Worm (Caenorhabditis elegans) whole organism, early embryonic: ENCODE results near the gene eak-4.
"Not testable (repeated sequence)": the region's sequence is repeated elsewhere in the genome, so short reads cannot be mapped to it uniquely, and the experiment has no call there.

ENCODE experiments used
- B0310.2 ChIP-seq: sonication (generic microtip); optimal IDR thresholded peaks from 2 replicates; lab custom pipeline; 2016; ENCODE audit warnings: mild to moderate bottlenecking, missing genetic modification characterization, missing compliant biosample characterization
- F13C5.2 ChIP-seq: sonication (generic microtip); optimal IDR thresholded peaks from 2 replicates; lab custom pipeline; 2017; ENCODE audit warnings: mild to moderate bottlenecking, missing genetic modification characterization, inconsistent platforms, missing compliant biosample characterization
- aly-1 ChIP-seq: sonication (generic microtip); optimal IDR thresholded peaks from 2 replicates; lab custom pipeline; 2016; ENCODE audit warnings: missing genetic modification characterization, missing compliant biosample characterization
- ama-1 ChIP-seq: fragments of 150-350 bp; optimal IDR thresholded peaks from 2 replicates; lab custom pipeline; 2014
- ceh-13 ChIP-seq: fragments of 200-800 bp; sonication (Bioruptor generic); optimal IDR thresholded peaks from 2 replicates; lab custom pipeline; 2018; ENCODE audit warnings: mild to moderate bottlenecking, missing genetic modification characterization, missing compliant biosample characterization
- ceh-36 ChIP-seq: sonication (generic microtip); optimal IDR thresholded peaks from 2 replicates; lab custom pipeline; 2016; ENCODE audit warnings: missing genetic modification characterization, inconsistent platforms, missing compliant biosample characterization
- ets-7 ChIP-seq: sonication (generic microtip); optimal IDR thresholded peaks from 2 replicates; lab custom pipeline; 2016; ENCODE audit warnings: missing genotype, missing genetic modification characterization, missing compliant biosample characterization
- flt-1 ChIP-seq: fragments of 200-800 bp; sonication (Bioruptor generic); IDR thresholded peaks from 2 replicates; pipeline ENCODE4 v1.3.6; 2022; ENCODE audit warnings: missing genetic modification characterization, missing compliant biosample characterization
- hmbx-1 ChIP-seq: sonication (generic microtip); optimal IDR thresholded peaks from 2 replicates; lab custom pipeline; 2016; ENCODE audit warnings: mild to moderate bottlenecking, missing genetic modification characterization, missing compliant biosample characterization
- hmg-4 ChIP-seq: fragments of 200-800 bp; sonication (Bioruptor generic); optimal IDR thresholded peaks from 2 replicates; lab custom pipeline; 2018; ENCODE audit warnings: mild to moderate bottlenecking, missing genetic modification characterization, missing compliant biosample characterization
- hnd-1 ChIP-seq: sonication (generic microtip); optimal IDR thresholded peaks from 2 replicates; lab custom pipeline; 2016; ENCODE audit warnings: missing genetic modification characterization, missing compliant biosample characterization
- pes-1 ChIP-seq: fragments of 200-800 bp; sonication (Bioruptor generic); IDR thresholded peaks from 2 replicates; pipeline ENCODE4 v1.3.6; 2022; ENCODE audit warnings: missing genetic modification reagents, missing genetic modification characterization, missing compliant biosample characterization
- scrt-1 ChIP-seq: fragments of 200-800 bp; sonication (Bioruptor generic); IDR thresholded peaks from 2 replicates; pipeline ENCODE4 v1.3.6; 2022; ENCODE audit warnings: missing genetic modification characterization, missing compliant biosample characterization
- sea-1 ChIP-seq: fragments of 200-800 bp; sonication (Bioruptor generic); conservative IDR thresholded peaks from 2 replicates; pipeline ENCODE4 v1.3.6; 2022; ENCODE audit warnings: missing genetic modification characterization, missing compliant biosample characterization
- tbx-11 ChIP-seq: fragments of 200-800 bp; sonication (Bioruptor generic); IDR thresholded peaks from 2 replicates; pipeline ENCODE4 v1.3.6; 2022; ENCODE audit warnings: missing genetic modification characterization, missing compliant biosample characterization
- tbx-37 ChIP-seq: fragments of 200-800 bp; sonication (Bioruptor generic); conservative IDR thresholded peaks from 2 replicates; pipeline ENCODE4 v1.3.6; 2022; ENCODE audit warnings: missing genetic modification reagents, missing genetic modification characterization, missing compliant biosample characterization
- tra-4 ChIP-seq: sonication (generic microtip); optimal IDR thresholded peaks from 2 replicates; lab custom pipeline; 2017; ENCODE audit warnings: missing genetic modification characterization, missing compliant biosample characterization

The eak-4 gene

DNA sequence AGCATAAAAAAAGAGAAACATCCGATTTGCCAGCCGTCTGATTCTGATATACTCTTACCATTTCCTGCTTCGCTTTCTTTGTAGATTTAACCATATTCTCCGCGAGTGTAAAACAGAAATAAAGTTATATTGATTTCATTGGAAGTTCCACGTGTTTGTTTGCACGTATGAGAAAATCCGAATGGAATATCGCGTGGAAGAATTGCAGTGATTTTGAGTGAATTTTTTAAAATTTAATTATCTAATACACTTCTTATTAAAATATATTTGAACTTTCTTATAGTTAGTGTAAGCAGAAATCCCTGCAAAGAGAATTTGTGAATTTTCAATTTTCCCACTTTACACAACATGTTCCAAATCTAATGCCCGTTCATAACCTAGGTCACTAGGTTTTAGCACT, 5.7 kb upstream of the eak-4 start, which contains the start of gene F53B2.5:
Gene F53B2.5, minus strand, starts transcription at position 101 of the 400 bp plus-strand sequence.
- TF ChIP-seq ceh-36 (tag; lab: Kevin White, UChicago) (no peak), sea-1 (GFP tag; lab: Robert Waterston, UW) (no peak), ama-1 (lab: Kevin White, UChicago) (no peak), tbx-11 (GFP tag; lab: Robert Waterston, UW) (no peak), hnd-1 (tag; lab: Kevin White, UChicago) (no peak), tra-4 (tag; lab: Kevin White, UChicago) (no peak), hmbx-1 (tag; lab: Kevin White, UChicago) (no peak), ceh-13 (no peak), flt-1 (GFP tag; lab: Robert Waterston, UW) (no peak), scrt-1 (no peak)

DNA sequence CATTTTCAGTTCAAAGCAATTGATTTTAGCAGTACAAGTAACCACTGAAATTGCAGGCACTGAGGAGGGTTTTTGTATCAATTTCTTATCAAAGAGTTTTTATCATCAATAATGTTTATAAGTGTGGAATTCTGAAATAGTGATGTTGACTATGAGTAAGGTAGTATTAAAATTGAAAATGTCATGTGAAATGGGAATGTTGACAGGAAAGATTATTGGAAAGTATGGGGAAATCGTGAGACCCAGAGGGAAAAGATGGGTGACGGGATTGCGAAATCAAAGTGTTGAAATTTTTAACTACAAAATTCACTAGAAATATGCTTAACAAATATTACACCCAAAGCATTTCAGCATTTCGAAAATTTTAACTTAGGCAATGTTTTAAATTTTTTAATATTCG, 1.9 kb upstream of the eak-4 start, which contains the start of gene F53B2.8:
Gene F53B2.8, minus strand, starts transcription at position 180 of the 400 bp plus-strand sequence.
- no peak for TF ChIP-seq hmg-4 (GFP tag; lab: Kevin White, UChicago)
- TF ChIP-seq tbx-37: no peak
- TF ChIP-seq hnd-1 (tag; lab: Kevin White, UChicago): no peak
- no peak for TF ChIP-seq hmbx-1 (tag; lab: Kevin White, UChicago)
- TF ChIP-seq F13C5.2: no peak
- no peak for TF ChIP-seq tra-4 (tag; lab: Kevin White, UChicago)
- no peak for TF ChIP-seq ceh-13
- no peak for TF ChIP-seq aly-1
- TF ChIP-seq sea-1 (GFP tag; lab: Robert Waterston, UW): no peak
- no peak for TF ChIP-seq scrt-1
- TF ChIP-seq ets-7 (tag; lab: Kevin White, UChicago): no peak
- no peak for TF ChIP-seq ama-1 (lab: Kevin White, UChicago)
- no peak for TF ChIP-seq ceh-36 (tag; lab: Kevin White, UChicago)
- no peak for TF ChIP-seq flt-1 (GFP tag; lab: Robert Waterston, UW)
- no peak for TF ChIP-seq B0310.2 (tag; lab: Kevin White, UChicago)
- no peak for TF ChIP-seq tbx-11 (GFP tag; lab: Robert Waterston, UW)

DNA sequence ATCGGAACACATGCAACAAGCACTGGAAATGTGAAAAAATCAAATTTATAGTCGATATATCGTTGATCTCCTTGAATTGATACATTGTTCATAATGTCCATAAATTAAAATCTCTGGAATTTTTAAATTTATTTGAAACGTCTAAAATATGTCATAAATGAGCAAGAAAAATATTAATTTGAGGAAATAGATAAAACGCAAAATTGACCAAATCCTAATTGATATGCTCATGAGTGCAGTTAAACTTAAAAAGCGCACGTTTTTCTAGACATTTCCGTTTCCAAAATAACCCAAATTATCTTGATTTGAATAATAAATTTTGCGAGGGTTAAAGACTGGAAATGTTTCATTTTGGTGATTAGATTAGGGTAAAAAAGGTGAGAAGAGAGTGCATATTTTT, 2.8 kb downstream of the eak-4 start, which contains the start of gene sru-13:
Gene sru-13, minus strand, starts transcription at position 101 of the 400 bp plus-strand sequence.
- TF ChIP-seq B0310.2 (tag; lab: Kevin White, UChicago) (no peak), tra-4 (tag; lab: Kevin White, UChicago) (no peak), tbx-11 (GFP tag; lab: Robert Waterston, UW) (no peak), F13C5.2 (no peak), scrt-1 (no peak), ceh-36 (tag; lab: Kevin White, UChicago) (no peak)

DNA sequence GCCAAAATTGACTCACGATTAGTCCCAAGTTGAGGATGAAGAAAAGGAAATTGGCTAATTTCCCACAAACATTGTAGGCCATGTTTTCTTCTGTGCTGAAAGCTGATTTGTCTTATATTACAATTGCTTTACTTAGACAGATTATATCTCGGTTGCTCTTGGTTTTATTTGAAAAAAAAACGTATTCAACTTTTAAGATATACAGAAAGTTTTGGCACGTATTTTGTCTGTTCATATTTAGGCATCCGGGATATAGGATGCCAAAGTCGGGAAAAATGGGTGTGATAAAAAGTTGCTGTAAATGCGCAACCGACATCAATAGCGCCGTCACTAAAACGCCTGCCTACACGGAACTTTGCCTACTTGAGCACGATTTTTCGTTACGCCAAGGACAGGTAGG, 5.2 kb downstream of the eak-4 start, which contains the start of gene tsp-4:
Gene tsp-4, minus strand, starts transcription at position 101 of the 400 bp plus-strand sequence.
- TF ChIP-seq ama-1 (lab: Kevin White, UChicago): no peak
- TF ChIP-seq tbx-11 (GFP tag; lab: Robert Waterston, UW): no peak
- TF ChIP-seq B0310.2 (tag; lab: Kevin White, UChicago): no peak
- no peak for TF ChIP-seq F13C5.2
- TF ChIP-seq pes-1 (GFP tag; lab: Robert Waterston, UW): no peak
- TF ChIP-seq hmbx-1 (tag; lab: Kevin White, UChicago): no peak
- TF ChIP-seq aly-1: no peak
- TF ChIP-seq sea-1 (GFP tag; lab: Robert Waterston, UW): no peak
- TF ChIP-seq tbx-37: no peak
- no peak for TF ChIP-seq ceh-13
- TF ChIP-seq tra-4 (tag; lab: Kevin White, UChicago): no peak
- TF ChIP-seq ets-7 (tag; lab: Kevin White, UChicago): no peak
- TF ChIP-seq hmg-4 (GFP tag; lab: Kevin White, UChicago): no peak
- no peak for TF ChIP-seq flt-1 (GFP tag; lab: Robert Waterston, UW)

DNA sequence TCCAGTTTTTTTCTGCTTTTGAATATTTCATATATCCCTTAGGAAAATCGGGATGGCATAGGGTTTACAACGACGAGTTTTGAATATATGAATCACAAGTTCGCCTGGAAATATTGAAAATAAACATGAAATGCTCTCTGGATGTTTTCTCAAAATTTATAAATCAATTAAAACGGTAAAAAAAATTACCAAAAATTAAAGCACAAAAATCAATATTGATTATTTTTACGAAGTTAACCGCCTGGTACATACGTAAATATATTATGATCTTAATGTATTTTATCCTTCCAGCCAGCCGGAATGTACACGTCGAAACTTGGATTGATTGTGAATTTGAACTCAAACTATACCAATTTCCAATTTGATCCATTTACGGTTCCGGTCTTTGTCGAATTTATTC, 19.9 kb downstream of the eak-4 start, which contains the start of gene sru-17:
Gene sru-17, plus strand, starts transcription at position 301 of the 400 bp plus-strand sequence.
- not testable (repeated sequence) for TF ChIP-seq tbx-11 (GFP tag; lab: Robert Waterston, UW); tra-4 (tag; lab: Kevin White, UChicago); hmbx-1 (tag; lab: Kevin White, UChicago)

DNA sequence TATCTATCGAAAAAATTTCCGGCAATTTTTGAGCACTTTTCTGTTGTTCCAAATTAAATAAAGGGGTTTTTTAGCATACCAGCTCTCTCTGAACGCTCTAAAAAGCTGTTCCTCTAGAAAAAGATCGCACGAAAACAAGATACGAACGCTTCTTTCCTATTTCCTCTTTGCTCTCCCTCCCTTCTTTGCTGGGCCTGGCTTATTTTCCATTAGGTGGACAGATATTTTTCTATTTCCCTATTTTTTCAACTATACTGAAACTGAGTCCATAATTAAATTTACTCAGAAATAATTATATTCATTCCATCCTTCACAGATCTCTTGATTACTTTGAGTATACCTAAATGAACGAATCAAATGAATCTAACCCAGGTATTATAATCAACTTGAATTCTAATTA, 23.4 kb downstream of the eak-4 start, which contains the start of gene sru-18:
Gene sru-18, plus strand, starts transcription at position 301 of the 400 bp plus-strand sequence.
- no peak for TF ChIP-seq ama-1 (lab: Kevin White, UChicago)

DNA sequence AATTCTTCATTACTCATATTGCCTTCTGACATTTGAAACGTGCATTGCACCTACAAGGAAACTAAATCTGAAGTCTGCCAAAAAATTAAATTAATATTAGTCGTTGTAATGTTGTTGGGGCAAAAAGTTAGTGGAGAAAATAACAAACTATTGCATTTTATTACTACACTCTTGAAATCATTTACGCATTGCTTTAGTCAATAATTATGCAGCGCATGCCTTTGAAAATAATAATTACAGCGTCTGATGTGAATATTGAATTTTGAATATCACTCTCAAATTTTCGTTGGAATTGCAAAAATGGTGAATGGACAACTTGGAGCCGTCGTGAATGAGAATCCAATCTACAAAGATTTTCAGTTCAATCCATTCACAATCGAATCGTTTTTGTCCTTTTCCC, 27.1 kb downstream of the eak-4 start, which contains the start of gene sru-19:
Gene sru-19, plus strand, starts transcription at position 301 of the 400 bp plus-strand sequence.
- TF ChIP-seq aly-1 (no peak), F13C5.2 (no peak), scrt-1 (no peak)

DNA sequence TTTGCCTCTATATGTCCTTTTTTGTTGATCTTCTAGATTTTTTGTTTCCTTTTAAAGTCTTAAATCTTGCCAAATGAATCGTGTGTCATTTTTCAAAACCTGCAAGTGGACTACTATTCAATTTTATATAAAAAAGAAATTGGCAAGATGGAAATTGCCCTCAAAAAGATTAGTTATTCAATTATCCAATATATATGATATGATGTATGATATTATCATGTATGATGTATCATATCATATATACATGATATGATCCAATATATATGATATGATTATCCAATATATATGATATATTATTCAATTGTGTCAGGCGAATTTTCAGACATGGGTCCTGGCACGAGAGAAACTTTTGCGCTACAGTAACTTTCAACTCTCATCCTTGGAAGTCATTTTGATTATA, 30.1 kb downstream of the eak-4 start, which contains the start of gene sru-20:
Gene sru-20, plus strand, starts transcription at position 301 of the 400 bp plus-strand sequence.
- TF ChIP-seq hmbx-1 (tag; lab: Kevin White, UChicago) (no peak), aly-1 (no peak), scrt-1 (no peak), flt-1 (GFP tag; lab: Robert Waterston, UW) (no peak), F13C5.2 (no peak), pes-1 (GFP tag; lab: Robert Waterston, UW) (no peak), ama-1 (lab: Kevin White, UChicago) (no peak), tbx-37 (no peak), tbx-11 (GFP tag; lab: Robert Waterston, UW) (no peak)
